Fruit fly (Drosophila melanogaster): ENCODE data around the gene CG14443.
A peak's percentile ranks its signal among the peaks of the same experiment; 100 is the strongest.

CG14443 gene

DNA sequence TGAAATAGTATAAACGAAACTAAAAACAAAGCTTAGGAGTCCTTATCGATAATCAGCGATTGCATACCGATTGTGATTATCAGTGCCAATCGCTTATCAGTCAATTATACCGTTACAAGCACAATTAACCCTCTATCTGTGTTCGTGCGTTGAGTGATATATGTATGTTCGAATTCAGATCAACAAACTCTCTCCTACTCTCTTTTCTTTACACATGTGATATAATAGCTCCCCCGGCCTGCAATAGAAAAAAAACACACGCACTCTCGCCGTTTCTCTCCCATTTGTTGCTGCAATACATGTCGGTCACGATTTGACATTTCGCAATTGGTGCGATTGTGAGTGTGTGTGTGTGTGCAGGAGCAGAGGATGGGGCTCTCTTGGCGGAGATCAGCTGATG is 28.6 kb downstream of the CG14443 start:
- TF ChIP-seq Crg-1 (GFP tag; optimal IDR thresholded peaks at IDR 0.05) (no peak), CG33017 (tag; optimal IDR thresholded peaks at IDR 0.05) (no peak), toe (GFP tag; optimal IDR thresholded peaks at IDR 0.05) (no peak), Hr96 (GFP tag; optimal IDR thresholded peaks at IDR 0.05) (no peak), ovo (GFP tag; optimal IDR thresholded peaks at IDR 0.05) (peak; percentile 74), CG5204 (GFP tag; optimal IDR thresholded peaks at IDR 0.05) (no peak), cic (GFP tag; optimal IDR thresholded peaks at IDR 0.05) (no peak), pad (GFP tag; optimal IDR thresholded peaks at IDR 0.05) (peak; percentile 73), Mnt (GFP tag; optimal IDR thresholded peaks at IDR 0.05) (no peak), kay (GFP tag; ENCODE audit: borderline replicate concordance) (peak; percentile 43), CG7101 (tag; optimal IDR thresholded peaks at IDR 0.05) (no peak), Clk (GFP tag; optimal IDR thresholded peaks at IDR 0.05) (no peak), cnc (optimal IDR thresholded peaks at IDR 0.05) (no peak), CG1620 (GFP tag; optimal IDR thresholded peaks at IDR 0.05) (no peak), CG11617 (GFP tag; optimal IDR thresholded peaks at IDR 0.05) (no peak), CG12768 (GFP tag; optimal IDR thresholded peaks at IDR 0.05) (no peak)

dm6 chrX:6662876-6663551 is 29.3 kb downstream of the CG14443 start:
- TF ChIP-seq ovo (GFP tag; optimal IDR thresholded peaks at IDR 0.05), result no peak

DNA sequence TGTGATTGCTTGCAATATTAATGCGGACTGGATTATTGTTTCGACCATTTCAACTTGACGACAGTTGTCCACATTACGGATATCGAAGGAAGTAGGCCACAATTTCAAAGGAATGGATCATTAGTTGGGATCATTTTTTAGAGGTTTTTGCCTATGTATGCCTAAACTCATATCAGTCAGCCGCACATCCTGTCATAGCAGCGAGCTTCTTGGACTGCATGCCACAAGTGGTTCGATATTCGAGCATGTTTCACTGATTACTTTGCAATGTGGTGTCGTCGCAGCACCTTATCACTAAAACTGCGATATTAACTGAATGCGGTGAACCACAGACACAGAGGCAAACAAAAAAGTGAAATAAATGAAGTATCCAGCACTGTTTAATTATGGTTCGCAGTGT is 30.2 kb downstream of the CG14443 start:
- TF ChIP-seq Crg-1 (GFP tag; optimal IDR thresholded peaks at IDR 0.05) (no peak), toe (GFP tag; optimal IDR thresholded peaks at IDR 0.05) (no peak), CG33017 (tag; optimal IDR thresholded peaks at IDR 0.05) (no peak), CG5204 (GFP tag; optimal IDR thresholded peaks at IDR 0.05) (no peak), tj (GFP tag; optimal IDR thresholded peaks at IDR 0.05) (peak; percentile 3)

dm6 chrX:6673637-6674487 is 40.1 kb downstream of the CG14443 start, which contains the start of the genes CG3198 and Mcm6:
CG3198 (minus strand) TSS chrX:6673973.
Mcm6 (plus strand) TSS chrX:6674387.
- no peak for TF ChIP-seq CG1620 (GFP tag; optimal IDR thresholded peaks at IDR 0.05)
- peak; percentile 33 for TF ChIP-seq CG11617 (GFP tag; optimal IDR thresholded peaks at IDR 0.05)
- TF ChIP-seq Crg-1 (GFP tag; optimal IDR thresholded peaks at IDR 0.05), result no peak

dm6 chrX:6677826-6678489 is 44.2 kb downstream of the CG14443 start, which contains the start of gene Fum1:
Fum1 (plus strand) TSS chrX:6678424.
- peak; percentile 35 for TF ChIP-seq CG11617 (GFP tag; optimal IDR thresholded peaks at IDR 0.05)
- TF ChIP-seq CG7101 (tag; optimal IDR thresholded peaks at IDR 0.05), result peak; percentile 26
- TF ChIP-seq cnc (optimal IDR thresholded peaks at IDR 0.05), result no peak
- TF ChIP-seq Crg-1 (GFP tag; optimal IDR thresholded peaks at IDR 0.05), result peak; percentile 40
- no peak for TF ChIP-seq ovo (GFP tag; optimal IDR thresholded peaks at IDR 0.05)
- no peak for TF ChIP-seq Hr96 (GFP tag; optimal IDR thresholded peaks at IDR 0.05)
- TF ChIP-seq Clk (GFP tag; optimal IDR thresholded peaks at IDR 0.05), result no peak
- TF ChIP-seq kay (GFP tag; ENCODE audit: borderline replicate concordance), result no peak
- peak; percentile 48 for TF ChIP-seq toe (GFP tag; optimal IDR thresholded peaks at IDR 0.05)
- TF ChIP-seq CG7045 (GFP tag; optimal IDR thresholded peaks at IDR 0.05), result no peak
- TF ChIP-seq pad (GFP tag; optimal IDR thresholded peaks at IDR 0.05), result peak; percentile 11
- TF ChIP-seq CG14711 (tag; optimal IDR thresholded peaks at IDR 0.05), result peak; percentile 44
- peak; percentile 62 for TF ChIP-seq CG1620 (GFP tag; optimal IDR thresholded peaks at IDR 0.05)
- no peak for TF ChIP-seq cic (GFP tag; optimal IDR thresholded peaks at IDR 0.05)
- peak; percentile 65 for TF ChIP-seq Mnt (GFP tag; optimal IDR thresholded peaks at IDR 0.05)
- TF ChIP-seq CG5204 (GFP tag; optimal IDR thresholded peaks at IDR 0.05), result no peak
- no peak for TF ChIP-seq tj (GFP tag; optimal IDR thresholded peaks at IDR 0.05)
- peak; percentile 43 for TF ChIP-seq bab1 (GFP tag; optimal IDR thresholded peaks at IDR 0.05)
- TF ChIP-seq CG12768 (GFP tag; optimal IDR thresholded peaks at IDR 0.05), result no peak
- no peak for TF ChIP-seq CG33017 (tag; optimal IDR thresholded peaks at IDR 0.05)

- TF ChIP-seq CG7101 (tag; optimal IDR thresholded peaks at IDR 0.05) (peak; percentile 95), bab1 (GFP tag; optimal IDR thresholded peaks at IDR 0.05) (peak; percentile 89), Clk (GFP tag; optimal IDR thresholded peaks at IDR 0.05) (peak; percentile 77), cnc (optimal IDR thresholded peaks at IDR 0.05) (no peak), kay (GFP tag; ENCODE audit: borderline replicate concordance) (no peak), Hr96 (GFP tag; optimal IDR thresholded peaks at IDR 0.05) (no peak), CG33017 (tag; optimal IDR thresholded peaks at IDR 0.05) (peak; percentile 91), CG5204 (GFP tag; optimal IDR thresholded peaks at IDR 0.05) (no peak), CG1620 (GFP tag; optimal IDR thresholded peaks at IDR 0.05) (peak; percentile 83), Mnt (GFP tag; optimal IDR thresholded peaks at IDR 0.05) (peak; percentile 79), CG7045 (GFP tag; optimal IDR thresholded peaks at IDR 0.05) (peak; percentile 87), cic (GFP tag; optimal IDR thresholded peaks at IDR 0.05) (peak; percentile 75), pad (GFP tag; optimal IDR thresholded peaks at IDR 0.05) (peak; percentile 89), toe (GFP tag; optimal IDR thresholded peaks at IDR 0.05) (no peak), ovo (GFP tag; optimal IDR thresholded peaks at IDR 0.05) (peak; percentile 30), tj (GFP tag; optimal IDR thresholded peaks at IDR 0.05) (peak; percentile 97), CG12768 (GFP tag; optimal IDR thresholded peaks at IDR 0.05) (peak; percentile 95), Crg-1 (GFP tag; optimal IDR thresholded peaks at IDR 0.05) (peak; percentile 85), CG11617 (GFP tag; optimal IDR thresholded peaks at IDR 0.05) (peak; percentile 88), CG14711 (tag; optimal IDR thresholded peaks at IDR 0.05) (peak; percentile 88)
Observed at dm6 chrX:6678635-6679501, 45.1 kb downstream of the CG14443 start, which contains the start of gene ND-ASHI. ND-ASHI (minus strand) TSS chrX:6679118.

All from whole organism, adult.